Fruit fly (Drosophila melanogaster) whole organism, embryonic: ENCODE data around the gene cni.

Experiments used
- Bdp1 ChIP-seq: fragments of 200-800 bp; sonication (Bioruptor generic); optimal IDR thresholded peaks from 3 replicates; lab custom pipeline; 2016; ENCODE audit warnings: missing biosample characterization, missing genetic modification characterization
- CG10959 ChIP-seq: fragments of 200-800 bp; sonication (Bioruptor generic); IDR thresholded peaks from 2 replicates; pipeline ENCODE4 v1.3.6; 2022; ENCODE audit warnings: missing biosample characterization, missing genetic modification characterization
- CG11085 ChIP-seq: fragments of 200-800 bp; sonication (Bioruptor generic); IDR thresholded peaks from 2 replicates; pipeline ENCODE4 v1.3.6; 2022; ENCODE audit warnings: missing biosample characterization, missing genetic modification characterization
- CG11093 ChIP-seq: fragments of 200-800 bp; sonication (Bioruptor generic); IDR thresholded peaks from 3 replicates; pipeline ENCODE4 v1.3.6; 2022; ENCODE audit warnings: missing biosample characterization, missing genetic modification characterization
- CG11247 ChIP-seq: fragments of 200-800 bp; sonication (Bioruptor generic); IDR thresholded peaks from 2 replicates; pipeline ENCODE4 v1.3.6; 2022; ENCODE audit warnings: missing biosample characterization, missing genetic modification characterization
- CG12155 ChIP-seq: fragments of 200-800 bp; sonication (Bioruptor generic); optimal IDR thresholded peaks from 3 replicates; lab custom pipeline; 2016; ENCODE audit warnings: missing biosample characterization, missing genetic modification characterization
- CG1233 ChIP-seq: fragments of 200-800 bp; sonication (Bioruptor generic); optimal IDR thresholded peaks from 4 replicates; lab custom pipeline; 2018; ENCODE audit warnings: missing biosample characterization, mild to moderate bottlenecking, missing genetic modification characterization
- CG12659 ChIP-seq: fragments of 200-800 bp; sonication (Bioruptor generic); optimal IDR thresholded peaks from 3 replicates; lab custom pipeline; 2017; ENCODE audit warnings: mild to moderate bottlenecking, missing biosample characterization, missing genetic modification reagents, missing genetic modification characterization
- CG12942 ChIP-seq: fragments of 200-800 bp; sonication (Bioruptor generic); optimal IDR thresholded peaks from 3 replicates; lab custom pipeline; 2016; ENCODE audit warnings: missing biosample characterization, missing genetic modification characterization
- CG15479 ChIP-seq: fragments of 200-800 bp; sonication (Bioruptor generic); optimal IDR thresholded peaks from 3 replicates; lab custom pipeline; 2019; ENCODE audit warnings: missing biosample characterization, mild to moderate bottlenecking, missing genetic modification characterization, moderate library complexity
- CG1647 ChIP-seq: fragments of 200-800 bp; sonication (Bioruptor generic); optimal IDR thresholded peaks from 3 replicates; lab custom pipeline; 2016; ENCODE audit warnings: missing biosample characterization, missing genetic modification characterization
- CG17186 ChIP-seq: fragments of 200-800 bp; sonication (Bioruptor generic); optimal IDR thresholded peaks from 3 replicates; lab custom pipeline; 2017; ENCODE audit warnings: missing biosample characterization, missing genetic modification reagents, missing genetic modification characterization
- CG17385 ChIP-seq: fragments of 200-800 bp; sonication (Bioruptor generic); optimal IDR thresholded peaks from 3 replicates; lab custom pipeline; 2018; ENCODE audit warnings: missing biosample characterization, mild to moderate bottlenecking, missing genetic modification characterization
- CG2875 ChIP-seq: fragments of 200-800 bp; sonication (Bioruptor generic); optimal IDR thresholded peaks from 2 replicates; lab custom pipeline; 2017; ENCODE audit warnings: missing biosample characterization, mild to moderate bottlenecking, missing genetic modification characterization, missing genetic modification reagents
- CG3407 ChIP-seq: fragments of 200-800 bp; sonication (Bioruptor generic); optimal IDR thresholded peaks from 2 replicates; lab custom pipeline; 2018; ENCODE audit warnings: missing biosample characterization, mild to moderate bottlenecking, missing genetic modification characterization
- CG34422 ChIP-seq: fragments of 200-800 bp; sonication (Bioruptor generic); IDR thresholded peaks from 3 replicates; pipeline ENCODE4 v1.3.6; 2022; ENCODE audit warnings: missing biosample characterization, missing genetic modification characterization
- CG3726 ChIP-seq: fragments of 200-800 bp; sonication (Bioruptor generic); IDR thresholded peaks from 3 replicates; pipeline ENCODE4, ENCODE4 v1.3.6; 2022; ENCODE audit warnings: missing biosample characterization, missing genetic modification characterization
- CG3847 ChIP-seq: fragments of 200-800 bp; sonication (Bioruptor generic); IDR thresholded peaks from 2 replicates; pipeline ENCODE4 v1.3.6; 2022; ENCODE audit warnings: missing biosample characterization, missing genetic modification characterization
- CG4707 ChIP-seq: fragments of 200-800 bp; sonication (Bioruptor generic); optimal IDR thresholded peaks from 2 replicates; lab custom pipeline; 2018; ENCODE audit warnings: missing biosample characterization, mild to moderate bottlenecking, missing genetic modification characterization, moderate library complexity
- CG8924 ChIP-seq: fragments of 200-800 bp; optimal IDR thresholded peaks from 3 replicates; lab custom pipeline; 2019; ENCODE audit warnings: missing biosample characterization, mild to moderate bottlenecking, missing genetic modification characterization, moderate library complexity
- CG9609 ChIP-seq: fragments of 200-800 bp; sonication (Bioruptor generic); optimal IDR thresholded peaks from 3 replicates; lab custom pipeline; 2016; ENCODE audit warnings: missing biosample characterization, missing genetic modification characterization
- D ChIP-seq, 2 experiments: fragments of 200-800 bp in 1 of 2; fragments of >200 bp in 1 of 2; sonication (Bioruptor generic) in 1 of 2; optimal IDR thresholded peaks; 2 replicates in 1 of 2; 3 replicates in 1 of 2; lab custom pipeline; 2017; ENCODE audit warnings: mild to moderate bottlenecking in 1 of 2, missing biosample characterization in 1 of 2, missing genetic modification characterization in 1 of 2, missing genetic modification reagents in 1 of 2
- Fer2 ChIP-seq: fragments of 200-800 bp; sonication (Bioruptor generic); optimal IDR thresholded peaks from 2 replicates; lab custom pipeline; 2018; ENCODE audit warnings: missing biosample characterization, mild to moderate bottlenecking, missing genetic modification characterization, moderate library complexity
- HLH54F ChIP-seq: fragments of 200-800 bp; sonication (Bioruptor generic); optimal IDR thresholded peaks from 3 replicates; lab custom pipeline; 2016; ENCODE audit warnings: missing biosample characterization, missing genetic modification characterization
- Hey ChIP-seq: fragments of 200-800 bp; sonication (Bioruptor generic); optimal IDR thresholded peaks from 3 replicates; lab custom pipeline; 2018; ENCODE audit warnings: missing biosample characterization, mild to moderate bottlenecking, missing genetic modification characterization
- Hmr ChIP-seq: fragments of 200-800 bp; sonication (Bioruptor generic); optimal IDR thresholded peaks from 3 replicates; lab custom pipeline; 2017; ENCODE audit warnings: mild to moderate bottlenecking, missing biosample characterization, missing genetic modification reagents, missing genetic modification characterization
- Hr3 ChIP-seq: fragments of 200-800 bp; sonication (Bioruptor generic); optimal IDR thresholded peaks from 3 replicates; lab custom pipeline; 2016; ENCODE audit warnings: missing biosample characterization, missing genetic modification characterization
- Jarid2 ChIP-seq: fragments of 200-800 bp; sonication (Bioruptor generic); optimal IDR thresholded peaks from 3 replicates; lab custom pipeline; 2017; ENCODE audit warnings: mild to moderate bottlenecking, missing biosample characterization, missing genetic modification reagents, missing genetic modification characterization
- Meics ChIP-seq: fragments of 200-800 bp; sonication (Bioruptor generic); optimal IDR thresholded peaks from 2 replicates; lab custom pipeline; 2017; ENCODE audit warnings: missing biosample characterization, mild to moderate bottlenecking, missing genetic modification characterization
- Mrtf ChIP-seq: fragments of 200-800 bp; sonication (Bioruptor generic); IDR thresholded peaks from 3 replicates; pipeline ENCODE4 v1.3.6; 2022; ENCODE audit warnings: missing biosample characterization, missing genetic modification characterization
- NC2α ChIP-seq: fragments of 200-800 bp; sonication (Bioruptor generic); optimal IDR thresholded peaks from 2 replicates; lab custom pipeline; 2016; ENCODE audit warnings: missing biosample characterization, missing genetic modification characterization
- Nf-YB ChIP-seq: fragments of 200-800 bp; sonication (Bioruptor generic); optimal IDR thresholded peaks from 3 replicates; lab custom pipeline; 2019; ENCODE audit warnings: missing biosample characterization, mild to moderate bottlenecking, missing genetic modification characterization, moderate library complexity
- Poxn ChIP-seq: fragments of 200-800 bp; sonication (Bioruptor generic); IDR thresholded peaks from 2 replicates; pipeline ENCODE4 v1.3.6; 2022; ENCODE audit warnings: missing biosample characterization, missing genetic modification characterization
- Side ChIP-seq: fragments of 200-800 bp; sonication (Bioruptor generic); optimal IDR thresholded peaks from 2 replicates; lab custom pipeline; 2016; ENCODE audit warnings: missing biosample characterization, missing genetic modification characterization
- Sry-β ChIP-seq: fragments of 200-800 bp; sonication (Bioruptor generic); optimal IDR thresholded peaks from 2 replicates; lab custom pipeline; 2018; ENCODE audit warnings: missing biosample characterization, mild to moderate bottlenecking, missing genetic modification characterization, moderate library complexity
- Usf ChIP-seq: fragments of 200-800 bp; sonication (Bioruptor generic); optimal IDR thresholded peaks from 2 replicates; lab custom pipeline; 2017; ENCODE audit warnings: missing genotype, missing biosample characterization, missing genetic modification characterization
- crc ChIP-seq: fragments of 200-800 bp; sonication (Bioruptor generic); optimal IDR thresholded peaks from 2 replicates; lab custom pipeline; 2016; ENCODE audit warnings: missing biosample characterization, missing genetic modification characterization
- da ChIP-seq: fragments of 200-800 bp; sonication (Bioruptor generic); optimal IDR thresholded peaks from 2 replicates; lab custom pipeline; 2016; ENCODE audit warnings: missing biosample characterization, missing genetic modification characterization
- eve ChIP-seq, 2 experiments: fragments of >200 bp; optimal IDR thresholded peaks; 2 replicates each; lab custom pipeline; 2017; ENCODE audit warnings: missing biosample characterization in 2 of 2, missing genetic modification characterization in 2 of 2
- gsb ChIP-seq: fragments of 200-800 bp; sonication (Bioruptor generic); IDR thresholded peaks from 2 replicates; pipeline ENCODE4 v1.3.6; 2022; ENCODE audit warnings: missing biosample characterization, missing genetic modification characterization
- h ChIP-seq: fragments of >200 bp; optimal IDR thresholded peaks from 2 replicates; lab custom pipeline; 2017
- inv ChIP-seq: fragments of 200-800 bp; sonication (Bioruptor generic); IDR thresholded peaks from 2 replicates; pipeline ENCODE4 v1.3.6; 2022; ENCODE audit warnings: missing biosample characterization, missing genetic modification characterization; ENCODE audit not compliant: partially characterized antibody
- lab ChIP-seq: fragments of 200-800 bp; sonication (Bioruptor generic); optimal IDR thresholded peaks from 3 replicates; lab custom pipeline; 2017; ENCODE audit warnings: missing biosample characterization, missing genetic modification characterization, mild to moderate bottlenecking, moderate library complexity, missing genetic modification reagents
- pho ChIP-seq: fragments of 200-800 bp; sonication (Bioruptor generic); optimal IDR thresholded peaks from 2 replicates; lab custom pipeline; 2016; ENCODE audit warnings: missing biosample characterization, missing genetic modification characterization
- phol ChIP-seq: fragments of 200-800 bp; sonication (Bioruptor generic); optimal IDR thresholded peaks from 3 replicates; lab custom pipeline; 2018; ENCODE audit warnings: missing biosample characterization, mild to moderate bottlenecking, missing genetic modification characterization, moderate library complexity
- pnt ChIP-seq: fragments of 200-800 bp; sonication (Bioruptor generic); optimal IDR thresholded peaks from 3 replicates; lab custom pipeline; 2016; ENCODE audit warnings: missing biosample characterization, missing genetic modification characterization
- ro ChIP-seq: fragments of 200-800 bp; sonication (Bioruptor generic); IDR thresholded peaks from 2 replicates; pipeline ENCODE4 v1.3.6; 2022; ENCODE audit warnings: missing biosample characterization, missing genetic modification characterization
- run ChIP-seq: fragments of 200-800 bp; sonication (Bioruptor generic); optimal IDR thresholded peaks from 3 replicates; lab custom pipeline; 2018; ENCODE audit warnings: missing biosample characterization, mild to moderate bottlenecking, missing genetic modification characterization
- so ChIP-seq: fragments of 200-800 bp; sonication (Bioruptor generic); IDR thresholded peaks from 3 replicates; pipeline ENCODE4 v1.3.6; 2022; ENCODE audit warnings: missing biosample characterization, missing genetic modification characterization
- ssp ChIP-seq: fragments of 200-800 bp; sonication (Bioruptor generic); IDR thresholded peaks from 2 replicates; pipeline ENCODE4 v1.3.6; 2022; ENCODE audit warnings: missing biosample characterization, missing genetic modification characterization
- stc ChIP-seq: fragments of 200-800 bp; sonication (Bioruptor generic); IDR thresholded peaks from 2 replicates; pipeline ENCODE4 v1.3.6; 2022; ENCODE audit warnings: missing biosample characterization, missing genetic modification characterization
- tx ChIP-seq: fragments of 200-800 bp; sonication (Bioruptor generic); optimal IDR thresholded peaks from 2 replicates; lab custom pipeline; 2016; ENCODE audit warnings: missing biosample characterization, missing genetic modification characterization
- vvl ChIP-seq: fragments of 200-800 bp; sonication (Bioruptor generic); IDR thresholded peaks from 2 replicates; pipeline ENCODE4 v1.3.6; 2022; ENCODE audit warnings: missing biosample characterization, missing genetic modification characterization

Gene cni

dm6 chr2L:16310648-16311047, at the start of gene cni, which contains the start of gene fzy (continued):
- TF ChIP-seq tx (GFP tag; lab: Kevin White, UChicago) (no peak), run (no peak), pnt (GFP tag; lab: Kevin White, UChicago) (no peak), gsb (GFP tag; lab: Robert Waterston, UW) (no peak), Poxn (no peak), pho (GFP tag; lab: Kevin White, UChicago) (no peak), lab (GFP tag; lab: Kevin White, UChicago) (no peak), HLH54F (GFP tag; lab: Kevin White, UChicago) (no peak), vvl (GFP tag; lab: Robert Waterston, UW) (no peak), CG8924 (peak; percentile 35), CG3726 (GFP tag; lab: Robert Waterston, UW) (no peak), Nf-YB (GFP tag; lab: Kevin White, UChicago) (peak; percentile 7), Bdp1 (GFP tag; lab: Kevin White, UChicago) (peak; percentile 21), CG2875 (GFP tag; lab: Kevin White, UChicago) (no peak), NC2α (no peak), CG9609 (no peak), D (optimal IDR thresholded peaks at IDR 0.05; lab: Kevin White, UChicago) (no peak), D (GFP tag; optimal IDR thresholded peaks at IDR 0.05; lab: Kevin White, UChicago) (no peak), Usf (GFP tag; lab: Kevin White, UChicago) (no peak), CG11093 (no peak), CG3407 (GFP tag; lab: Kevin White, UChicago) (no peak), stc (GFP tag; lab: Robert Waterston, UW) (no peak), ssp (GFP tag; lab: Robert Waterston, UW) (no peak), CG17385 (no peak), CG3847 (peak; percentile 78), Mrtf (no peak), so (GFP tag; lab: Robert Waterston, UW) (no peak), CG10959 (GFP tag; lab: Robert Waterston, UW) (no peak), ro (GFP tag; lab: Robert Waterston, UW) (no peak), Sry-β (no peak), Jarid2 (GFP tag; lab: Kevin White, UChicago) (no peak), Fer2 (no peak), CG11247 (GFP tag; lab: Robert Waterston, UW) (no peak), Side (GFP tag; lab: Kevin White, UChicago) (no peak), crc (GFP tag; lab: Kevin White, UChicago) (no peak), CG1647 (no peak), inv (no peak), CG12659 (GFP tag; lab: Kevin White, UChicago) (peak; percentile 74), da (GFP tag; lab: Kevin White, UChicago) (no peak), Hr3 (GFP tag; lab: Kevin White, UChicago) (peak; percentile 27), CG12155 (peak; percentile 37), phol (tag; lab: Kevin White, UChicago) (peak; percentile 94), Meics (GFP tag; lab: Kevin White, UChicago) (no peak), CG4707 (GFP tag; lab: Kevin White, UChicago) (no peak), CG1233 (GFP tag; lab: Kevin White, UChicago) (no peak), CG11085 (GFP tag; lab: Robert Waterston, UW) (no peak), Hey (tag; lab: Kevin White, UChicago) (no peak), h (lab: Kevin White, UChicago) (no peak), CG12942 (GFP tag; lab: Kevin White, UChicago) (no peak), CG15479 (GFP tag; lab: Kevin White, UChicago) (no peak), Hmr (GFP tag; lab: Kevin White, UChicago) (no peak), CG34422 (no peak), CG17186 (GFP tag; lab: Kevin White, UChicago) (peak; percentile 68), eve (GFP tag; optimal IDR thresholded peaks at IDR 0.05; lab: Kevin White, UChicago) (no peak)
